Fruit fly (Drosophila melanogaster): ENCODE measurements around the gene Aasdh.
A peak's percentile ranks its signal among the peaks of the same experiment; 100 is the strongest.

Gene Aasdh

dm6 chr2L:8411530-8411929 lies 37.8 kb downstream of the Aasdh start, which contains the start of gene Naglu:
Naglu (minus strand) TSS chr2L:8411868.
- TF ChIP-seq br (GFP tag; optimal IDR thresholded peaks at IDR 0.05) = no peak
- peak in 1 of 2 experiments; percentile 61 for TF ChIP-seq dl (GFP tag; optimal IDR thresholded peaks at IDR 0.05; ENCODE audit: insufficient read depth in 1 of 2, partially characterized antibody in 2 of 2)
- TF ChIP-seq ey (GFP tag; optimal IDR thresholded peaks at IDR 0.05) = peak; percentile 24
- TF ChIP-seq Dif (GFP tag; optimal IDR thresholded peaks at IDR 0.05; ENCODE audit: partially characterized antibody) = peak; percentile 81
- peak; percentile 36 for TF ChIP-seq Sp1 (GFP tag; optimal IDR thresholded peaks at IDR 0.05)
- TF ChIP-seq dmrt93B (GFP tag; optimal IDR thresholded peaks at IDR 0.05) = no peak
- peak; percentile 65 for TF ChIP-seq Vsx2 (GFP tag; optimal IDR thresholded peaks at IDR 0.05; ENCODE audit: partially characterized antibody)
- peak; percentile 64 for TF ChIP-seq Hr83 (GFP tag; optimal IDR thresholded peaks at IDR 0.05; ENCODE audit: poor library complexity, severe bottlenecking)
- TF ChIP-seq fru (GFP tag; optimal IDR thresholded peaks at IDR 0.05) = peak; percentile 31

- TF ChIP-seq Vsx2 (GFP tag; optimal IDR thresholded peaks at IDR 0.05; ENCODE audit: partially characterized antibody) = no peak
- no peak for TF ChIP-seq Dfd (GFP tag; optimal IDR thresholded peaks at IDR 0.05)
- TF ChIP-seq GATAd (GFP tag; optimal IDR thresholded peaks at IDR 0.05) = no peak
- TF ChIP-seq usp (GFP tag; optimal IDR thresholded peaks at IDR 0.05) = no peak
- peak; percentile 80 for TF ChIP-seq Hr83 (GFP tag; optimal IDR thresholded peaks at IDR 0.05; ENCODE audit: poor library complexity, severe bottlenecking)
- TF ChIP-seq Dif (GFP tag; optimal IDR thresholded peaks at IDR 0.05; ENCODE audit: partially characterized antibody) = no peak
- peak; percentile 11 for TF ChIP-seq HLH106 (tag; optimal IDR thresholded peaks at IDR 0.05)
- TF ChIP-seq Hnf4 (GFP tag; optimal IDR thresholded peaks at IDR 0.05) = no peak
- TF ChIP-seq dl (GFP tag; optimal IDR thresholded peaks at IDR 0.05; ENCODE audit: insufficient read depth in 1 of 2, partially characterized antibody in 2 of 2) = no peak
- no peak for TF ChIP-seq Rel (GFP tag; optimal IDR thresholded peaks at IDR 0.05)
- peak; percentile 49 for TF ChIP-seq Rel (tag; optimal IDR thresholded peaks at IDR 0.05)
- TF ChIP-seq Myc (optimal IDR thresholded peaks at IDR 0.05) = no peak
- TF ChIP-seq Sp1 (GFP tag; optimal IDR thresholded peaks at IDR 0.05) = peak; percentile 73
- peak; percentile 46 for TF ChIP-seq jim (GFP tag; optimal IDR thresholded peaks at IDR 0.05)
- no peak for TF ChIP-seq Hr78 (GFP tag; optimal IDR thresholded peaks at IDR 0.05)
- no peak for TF ChIP-seq Abd-B (GFP tag; optimal IDR thresholded peaks at IDR 0.05)
- TF ChIP-seq CG32264 (GFP tag; optimal IDR thresholded peaks at IDR 0.05) = no peak
- TF ChIP-seq Jra (GFP tag; optimal IDR thresholded peaks at IDR 0.05) = peak; percentile 40
- no peak for TF ChIP-seq Mio (GFP tag; optimal IDR thresholded peaks at IDR 0.05)
- no peak for TF ChIP-seq sage (GFP tag; optimal IDR thresholded peaks at IDR 0.05)
- TF ChIP-seq ey (GFP tag; optimal IDR thresholded peaks at IDR 0.05) = peak; percentile 20
- peak; percentile 69 for TF ChIP-seq fru (GFP tag; optimal IDR thresholded peaks at IDR 0.05)
- peak in 1 of 2 experiments; percentile 60 for TF ChIP-seq foxo (GFP tag; optimal IDR thresholded peaks at IDR 0.05)
- peak; percentile 61 for TF ChIP-seq rgr (GFP tag; optimal IDR thresholded peaks at IDR 0.05)
- peak; percentile 6 for TF ChIP-seq dsf (GFP tag; optimal IDR thresholded peaks at IDR 0.05; ENCODE audit: borderline replicate concordance)
- no peak for TF ChIP-seq tai (GFP tag; optimal IDR thresholded peaks at IDR 0.05)
- no peak for TF ChIP-seq lola (GFP tag; optimal IDR thresholded peaks at IDR 0.05)
- TF ChIP-seq woc (GFP tag; optimal IDR thresholded peaks at IDR 0.05) = peak; percentile 54
- no peak for TF ChIP-seq CrebA (GFP tag; optimal IDR thresholded peaks at IDR 0.05; ENCODE audit: borderline replicate concordance)
- TF ChIP-seq sv (GFP tag; optimal IDR thresholded peaks at IDR 0.05) = peak; percentile 7
- TF ChIP-seq pan (optimal IDR thresholded peaks at IDR 0.05) = no peak
- no peak for TF ChIP-seq brk (GFP tag; optimal IDR thresholded peaks at IDR 0.05)
- TF ChIP-seq br (GFP tag; optimal IDR thresholded peaks at IDR 0.05) = no peak
- no peak for TF ChIP-seq dmrt93B (GFP tag; optimal IDR thresholded peaks at IDR 0.05)
- TF ChIP-seq CG9705 (GFP tag; optimal IDR thresholded peaks at IDR 0.05) = peak; percentile 25
- peak; percentile 40 for TF ChIP-seq OdsH (GFP tag; optimal IDR thresholded peaks at IDR 0.05)
- peak; percentile 45 for TF ChIP-seq psq (GFP tag; optimal IDR thresholded peaks at IDR 0.05)
- TF ChIP-seq h (GFP tag; optimal IDR thresholded peaks at IDR 0.05) = peak; percentile 58
- peak; percentile 75 for TF ChIP-seq N (GFP tag; optimal IDR thresholded peaks at IDR 0.05)
Measured at dm6 chr2L:8403286-8404270, 45.8 kb downstream of the Aasdh start, which contains the start of gene emb. emb (plus strand) TSS chr2L:8403573.
